Worm (Caenorhabditis elegans) whole organism, young adult: Measurements from ENCODE around the gene txdc-17.

Source experiments
- Y53G8AR.9 ChIP-seq: fragments of 200-800 bp; sonication (Bioruptor generic); conservative IDR thresholded peaks from 2 replicates; pipeline ENCODE4 v1.3.6; 2022; ENCODE audit warnings: missing genetic modification reagents, missing genetic modification characterization, missing compliant biosample characterization
- ama-1 ChIP-seq, 3 experiments: fragments of 150-350 bp in 1 of 3; sonication (generic microtip) in 2 of 3; optimal IDR thresholded peaks; 2 replicates each; lab custom pipeline; 2014 to 2018; ENCODE audit warnings: missing biosample characterization in 2 of 3, missing genetic modification characterization in 2 of 3, missing genetic modification reagents in 2 of 3
- snpc-4 ChIP-seq, 5 experiments: fragments of 150-350 bp in 1 of 5; sonication (generic microtip) in 4 of 5; optimal IDR thresholded peaks; 2 replicates each; lab custom pipeline; 2014 to 2018; ENCODE audit warnings: missing genetic modification characterization in 5 of 5, missing biosample characterization in 3 of 5, antibody characterized with exemption in 2 of 5, mild to moderate bottlenecking in 2 of 5, missing compliant biosample characterization in 2 of 5, missing genotype in 2 of 5, moderate library complexity in 2 of 5, missing genetic modification reagents in 1 of 5
- zfh-2 ChIP-seq: fragments of 200-800 bp; sonication (Bioruptor generic); conservative IDR thresholded peaks from 2 replicates; pipeline ENCODE4 v1.3.6; 2022; ENCODE audit warnings: missing genetic modification reagents, missing genetic modification characterization, missing compliant biosample characterization
- ztf-28 ChIP-seq: fragments of 200-800 bp; sonication (Bioruptor generic); IDR thresholded peaks from 2 replicates; pipeline ENCODE4 v1.3.6; 2022; ENCODE audit warnings: missing genetic modification reagents, missing genetic modification characterization, missing compliant biosample characterization

ce11 chrIII:2794057-2794456, 40.4 kb upstream of the txdc-17 start:
- TF ChIP-seq snpc-4 (GFP tag; optimal IDR thresholded peaks at IDR 0.05; lab: Kevin White, UChicago) (no peak), snpc-4 (tag; optimal IDR thresholded peaks at IDR 0.05; lab: Kevin White, UChicago) (no peak), zfh-2 (GFP tag; lab: Robert Waterston, UW) (0 out of 2 replicates have a peak, but pooled peaks have one; percentile 9), ama-1 (optimal IDR thresholded peaks at IDR 0.05; lab: Kevin White, UChicago) (no peak), ama-1 (GFP tag; optimal IDR thresholded peaks at IDR 0.05; lab: Kevin White, UChicago) (no peak), ztf-28 (GFP tag; lab: Robert Waterston, UW) (no peak), Y53G8AR.9 (no peak)
